Fruit fly (Drosophila melanogaster) whole organism, embryonic: Measurements from ENCODE around the gene neb.
A peak's percentile ranks its signal among the peaks of the same experiment; 100 is the strongest.

Experiments
- Awh ChIP-seq: fragments of 200-800 bp; sonication (Bioruptor generic); IDR thresholded peaks from 2 replicates; pipeline ENCODE4, ENCODE4 v1.3.6; 2022; ENCODE audit warnings: missing biosample characterization, missing genetic modification characterization
- BtbVII ChIP-seq: fragments of 200-800 bp; sonication (Bioruptor generic); optimal IDR thresholded peaks from 3 replicates; lab custom pipeline; 2017; ENCODE audit warnings: missing biosample characterization, mild to moderate bottlenecking, missing genetic modification characterization
- CG10147 ChIP-seq: fragments of 200-800 bp; sonication (Bioruptor generic); optimal IDR thresholded peaks from 2 replicates; lab custom pipeline; 2019; ENCODE audit warnings: missing biosample characterization, mild to moderate bottlenecking, missing genetic modification characterization, moderate library complexity
- CG11695 ChIP-seq: fragments of 200-800 bp; sonication (Bioruptor generic); IDR thresholded peaks from 3 replicates; pipeline ENCODE4 v1.3.6; 2022; ENCODE audit warnings: missing biosample characterization, missing genetic modification characterization
- CG13424 ChIP-seq: fragments of 200-800 bp; sonication (Bioruptor generic); optimal IDR thresholded peaks from 2 replicates; lab custom pipeline; 2019; ENCODE audit warnings: missing biosample characterization, mild to moderate bottlenecking, missing genetic modification characterization, moderate library complexity
- CG1529 ChIP-seq: fragments of 200-800 bp; sonication (Bioruptor generic); optimal IDR thresholded peaks from 3 replicates; lab custom pipeline; 2018; ENCODE audit warnings: missing biosample characterization, missing genetic modification characterization
- CG15514 ChIP-seq: fragments of 200-800 bp; sonication (Bioruptor generic); optimal IDR thresholded peaks from 3 replicates; lab custom pipeline; 2017; ENCODE audit warnings: missing biosample characterization, missing genetic modification characterization, mild to moderate bottlenecking, moderate library complexity, missing genetic modification reagents
- CG17612 ChIP-seq: fragments of 200-800 bp; sonication (Bioruptor generic); IDR thresholded peaks from 2 replicates; pipeline ENCODE4 v1.3.6; 2022; ENCODE audit warnings: missing biosample characterization, missing genetic modification characterization
- CG18599 ChIP-seq: fragments of 200-800 bp; sonication (Bioruptor generic); optimal IDR thresholded peaks from 3 replicates; lab custom pipeline; 2017; ENCODE audit warnings: missing biosample characterization, missing genetic modification characterization, mild to moderate bottlenecking, moderate library complexity, missing genetic modification reagents
- CG18619 ChIP-seq: fragments of 200-800 bp; sonication (Bioruptor generic); optimal IDR thresholded peaks from 3 replicates; lab custom pipeline; 2017; ENCODE audit warnings: missing biosample characterization, mild to moderate bottlenecking, missing genetic modification characterization
- CG2129 ChIP-seq: fragments of 200-800 bp; sonication (Bioruptor generic); IDR thresholded peaks from 2 replicates; pipeline ENCODE4 v1.3.6; 2022; ENCODE audit warnings: missing biosample characterization, missing genetic modification characterization; ENCODE audit not compliant: partially characterized antibody
- CG30431 ChIP-seq: fragments of 200-800 bp; sonication (Bioruptor generic); optimal IDR thresholded peaks from 2 replicates; lab custom pipeline; 2017; ENCODE audit warnings: missing biosample characterization, missing genetic modification characterization
- CG3281 ChIP-seq: fragments of 200-800 bp; sonication (Bioruptor generic); optimal IDR thresholded peaks from 3 replicates; lab custom pipeline; 2017; ENCODE audit warnings: missing biosample characterization, mild to moderate bottlenecking, missing genetic modification characterization
- CG33213 ChIP-seq: fragments of 200-800 bp; sonication (Bioruptor generic); optimal IDR thresholded peaks from 3 replicates; lab custom pipeline; 2016; ENCODE audit warnings: missing biosample characterization, missing genetic modification characterization
- CG4820 ChIP-seq: fragments of 200-800 bp; sonication (Bioruptor generic); optimal IDR thresholded peaks from 3 replicates; lab custom pipeline; 2016; ENCODE audit warnings: missing biosample characterization, missing genetic modification characterization
- CG6254 ChIP-seq: fragments of 200-800 bp; sonication (Bioruptor generic); optimal IDR thresholded peaks from 3 replicates; lab custom pipeline; 2017; ENCODE audit warnings: mild to moderate bottlenecking, missing biosample characterization, missing genetic modification reagents, missing genetic modification characterization
- CG7357 ChIP-seq: fragments of 200-800 bp; sonication (Bioruptor generic); IDR thresholded peaks from 3 replicates; pipeline ENCODE4 v1.3.6; 2022; ENCODE audit warnings: missing biosample characterization, missing genetic modification characterization
- CG8765 ChIP-seq: fragments of 200-800 bp; sonication (Bioruptor generic); IDR thresholded peaks from 2 replicates; pipeline ENCODE4 v1.3.6; 2022; ENCODE audit warnings: missing biosample characterization, missing genetic modification characterization
- CG9876 ChIP-seq: fragments of 200-800 bp; sonication (Bioruptor generic); optimal IDR thresholded peaks from 2 replicates; lab custom pipeline; 2016; ENCODE audit warnings: missing biosample characterization, missing genetic modification characterization
- E2f1 ChIP-seq: fragments of 200-800 bp; sonication (Bioruptor generic); IDR thresholded peaks from 2 replicates; pipeline ENCODE4 v1.3.6; 2022; ENCODE audit warnings: missing biosample characterization, missing genetic modification characterization
- H2.0 ChIP-seq: fragments of 200-800 bp; sonication (Bioruptor generic); IDR thresholded peaks from 2 replicates; pipeline ENCODE4 v1.3.6; 2022; ENCODE audit warnings: missing biosample characterization, missing genetic modification characterization
- HHEX ChIP-seq: fragments of 200-800 bp; sonication (Bioruptor generic); optimal IDR thresholded peaks from 3 replicates; lab custom pipeline; 2017; ENCODE audit warnings: missing biosample characterization, mild to moderate bottlenecking, missing genetic modification characterization, missing genetic modification reagents
- HLH54F ChIP-seq: fragments of 200-800 bp; sonication (Bioruptor generic); optimal IDR thresholded peaks from 3 replicates; lab custom pipeline; 2016; ENCODE audit warnings: missing biosample characterization, missing genetic modification characterization
- Hr51 ChIP-seq, 2 experiments: fragments of 200-800 bp; sonication (Bioruptor generic); optimal IDR thresholded peaks; 2 replicates in 1 of 2; 3 replicates in 1 of 2; lab custom pipeline; 2016 to 2018; ENCODE audit warnings: missing biosample characterization in 2 of 2, missing genetic modification characterization in 2 of 2, mild to moderate bottlenecking in 1 of 2, moderate library complexity in 1 of 2
- Jarid2 ChIP-seq: fragments of 200-800 bp; sonication (Bioruptor generic); optimal IDR thresholded peaks from 3 replicates; lab custom pipeline; 2017; ENCODE audit warnings: mild to moderate bottlenecking, missing biosample characterization, missing genetic modification reagents, missing genetic modification characterization
- Meics ChIP-seq: fragments of 200-800 bp; sonication (Bioruptor generic); optimal IDR thresholded peaks from 2 replicates; lab custom pipeline; 2017; ENCODE audit warnings: missing biosample characterization, mild to moderate bottlenecking, missing genetic modification characterization
- abd-A ChIP-seq: fragments of 200-800 bp; sonication (Bioruptor generic); optimal IDR thresholded peaks from 3 replicates; lab custom pipeline; 2019; ENCODE audit warnings: missing biosample characterization, mild to moderate bottlenecking, missing genetic modification characterization, moderate library complexity
- ara ChIP-seq: fragments of 200-800 bp; sonication (Bioruptor generic); IDR thresholded peaks from 2 replicates; pipeline ENCODE4 v1.3.6; 2022; ENCODE audit warnings: missing biosample characterization, missing genetic modification characterization
- caup ChIP-seq: fragments of 200-800 bp; sonication (Bioruptor generic); optimal IDR thresholded peaks from 3 replicates; lab custom pipeline; 2017; ENCODE audit warnings: missing biosample characterization, mild to moderate bottlenecking, missing genetic modification characterization, moderate library complexity; ENCODE audit not compliant: severe bottlenecking
- dimm ChIP-seq: fragments of 200-800 bp; sonication (Bioruptor generic); IDR thresholded peaks from 2 replicates; pipeline ENCODE4 v1.3.6; 2022; ENCODE audit warnings: missing biosample characterization, missing genetic modification characterization
- exex ChIP-seq: fragments of 200-800 bp; sonication (Bioruptor generic); optimal IDR thresholded peaks from 4 replicates; lab custom pipeline; 2018; ENCODE audit warnings: missing biosample characterization, mild to moderate bottlenecking, missing genetic modification characterization, moderate library complexity
- lab ChIP-seq: fragments of 200-800 bp; sonication (Bioruptor generic); optimal IDR thresholded peaks from 3 replicates; lab custom pipeline; 2017; ENCODE audit warnings: missing biosample characterization, missing genetic modification characterization, mild to moderate bottlenecking, moderate library complexity, missing genetic modification reagents
- luna ChIP-seq: fragments of 200-800 bp; sonication (Bioruptor generic); optimal IDR thresholded peaks from 2 replicates; lab custom pipeline; 2016; ENCODE audit warnings: missing biosample characterization, missing genetic modification characterization
- maf-S ChIP-seq: fragments of 200-800 bp; sonication (Bioruptor generic); optimal IDR thresholded peaks from 2 replicates; lab custom pipeline; 2016; ENCODE audit warnings: missing biosample characterization, missing genetic modification characterization
- scrt ChIP-seq: fragments of 200-800 bp; sonication (Bioruptor generic); optimal IDR thresholded peaks from 2 replicates; lab custom pipeline; 2018; ENCODE audit warnings: missing biosample characterization, mild to moderate bottlenecking, missing genetic modification characterization, moderate library complexity
- sens ChIP-seq: fragments of 200-800 bp; sonication (Bioruptor generic); peaks from one replicate; lab custom pipeline; 2016; ENCODE audit warnings: missing biosample characterization, missing genetic modification characterization
- sr ChIP-seq: fragments of 200-800 bp; sonication (Bioruptor generic); IDR thresholded peaks from 3 replicates; pipeline ENCODE4 v1.3.6; 2022; ENCODE audit warnings: missing biosample characterization, missing genetic modification characterization
- tin ChIP-seq: fragments of 200-800 bp; sonication (Bioruptor generic); optimal IDR thresholded peaks from 3 replicates; lab custom pipeline; 2016; ENCODE audit warnings: missing biosample characterization, missing genetic modification characterization
- tx ChIP-seq: fragments of 200-800 bp; sonication (Bioruptor generic); optimal IDR thresholded peaks from 2 replicates; lab custom pipeline; 2016; ENCODE audit warnings: missing biosample characterization, missing genetic modification characterization
- vfl ChIP-seq: fragments of 200-800 bp; sonication (Bioruptor generic); optimal IDR thresholded peaks from 2 replicates; lab custom pipeline; 2016; ENCODE audit warnings: missing biosample characterization, missing genetic modification characterization
- wdn ChIP-seq: fragments of 200-800 bp; sonication (Bioruptor generic); IDR thresholded peaks from 2 replicates; pipeline ENCODE4 v1.3.6; 2022; ENCODE audit warnings: missing biosample characterization, missing genetic modification characterization

neb gene

DNA sequence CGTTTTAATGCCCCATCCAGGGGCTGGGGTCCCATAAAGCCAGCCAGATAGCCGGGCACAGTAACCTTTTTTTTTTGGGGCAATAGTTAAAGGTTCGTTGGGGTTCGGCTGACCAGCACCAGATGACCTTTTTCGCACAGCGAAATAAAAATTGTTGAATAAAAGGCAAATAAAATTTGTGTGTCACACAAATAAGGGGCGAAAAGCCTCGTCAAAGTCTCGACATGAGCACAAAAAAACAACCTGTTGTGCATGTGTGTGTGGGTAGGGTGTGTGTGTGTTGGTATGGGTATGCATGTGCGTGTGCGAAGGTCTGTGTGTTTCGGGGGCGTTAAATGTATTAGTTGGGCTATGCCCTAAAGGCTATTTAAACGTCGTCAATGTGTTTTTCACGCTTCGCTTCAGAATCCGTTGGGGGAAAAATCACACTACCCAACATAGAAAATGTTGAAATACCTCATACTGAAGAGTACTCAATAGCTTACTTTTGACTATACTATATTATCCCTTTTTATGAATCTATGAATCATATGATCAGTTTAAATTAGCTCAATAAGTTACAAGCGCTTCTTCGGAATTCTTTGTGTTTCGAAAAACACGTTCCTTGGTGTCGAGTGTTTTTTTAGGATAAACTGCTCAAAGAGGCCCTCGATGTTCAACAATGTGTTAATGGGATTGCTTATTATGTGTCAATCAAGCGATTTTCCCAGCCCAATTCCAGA, 24.2 kb upstream of the neb start:
- TF ChIP-seq CG18599 (GFP tag; lab: Kevin White, UChicago) (peak; percentile 66), ara (GFP tag; lab: Robert Waterston, UW) (no peak), CG4820 (GFP tag; lab: Kevin White, UChicago) (no peak), CG9876 (GFP tag; lab: Kevin White, UChicago) (no peak), wdn (GFP tag; lab: Robert Waterston, UW) (no peak), BtbVII (GFP tag; lab: Kevin White, UChicago) (no peak), CG2129 (GFP tag; lab: Robert Waterston, UW) (no peak), maf-S (GFP tag; lab: Kevin White, UChicago) (no peak), sens (peak; percentile 33), luna (GFP tag; lab: Kevin White, UChicago) (no peak), CG13424 (tag; lab: Kevin White, UChicago) (no peak), E2f1 (no peak), CG15514 (GFP tag; lab: Kevin White, UChicago) (peak; percentile 17), CG30431 (no peak), HLH54F (GFP tag; lab: Kevin White, UChicago) (no peak), CG33213 (GFP tag; lab: Kevin White, UChicago) (no peak), HHEX (no peak), Meics (peak; percentile 5), CG18619 (no peak), tx (no peak), CG7357 (GFP tag; lab: Robert Waterston, UW) (0 out of 3 replicates have a peak, but pooled peaks have one; percentile 8), sr (GFP tag; lab: Robert Waterston, UW) (no peak), vfl (GFP tag; lab: Kevin White, UChicago) (no peak), H2.0 (no peak), abd-A (tag; lab: Kevin White, UChicago) (peak; percentile 92), scrt (GFP tag; lab: Kevin White, UChicago) (peak; percentile 86), CG17612 (no peak), caup (GFP tag; lab: Kevin White, UChicago) (no peak), CG3281 (GFP tag; lab: Kevin White, UChicago) (peak; percentile 3), Jarid2 (no peak), exex (no peak), CG10147 (GFP tag; lab: Kevin White, UChicago) (no peak), CG1529 (GFP tag; lab: Kevin White, UChicago) (no peak), tin (GFP tag; lab: Kevin White, UChicago) (no peak), lab (GFP tag; lab: Kevin White, UChicago) (peak; percentile 59), CG11695 (GFP tag; lab: Robert Waterston, UW) (no peak), CG6254 (GFP tag; lab: Kevin White, UChicago) (no peak), dimm (GFP tag; lab: Robert Waterston, UW) (no peak), CG8765 (GFP tag; lab: Robert Waterston, UW) (no peak), Hr51 (GFP tag; optimal IDR thresholded peaks at IDR 0.05; lab: Kevin White, UChicago) (peak in 1 of 2 experiments; percentile 4), Awh (GFP tag; lab: Robert Waterston, UW) (no peak)
